Worm (Caenorhabditis elegans) whole organism, midembryonic: Measurements from ENCODE around the gene sel-9.

Source experiments
- T22C8.4 ChIP-seq: fragments of 200-800 bp; sonication (Bioruptor generic); IDR thresholded peaks from 2 replicates; pipeline ENCODE4 v1.3.6; 2022; ENCODE audit warnings: missing genetic modification characterization, missing compliant biosample characterization
- cog-1 ChIP-seq: sonication (generic microtip); optimal IDR thresholded peaks from 2 replicates; lab custom pipeline; 2016; ENCODE audit warnings: missing genetic modification characterization, missing compliant biosample characterization

DNA sequence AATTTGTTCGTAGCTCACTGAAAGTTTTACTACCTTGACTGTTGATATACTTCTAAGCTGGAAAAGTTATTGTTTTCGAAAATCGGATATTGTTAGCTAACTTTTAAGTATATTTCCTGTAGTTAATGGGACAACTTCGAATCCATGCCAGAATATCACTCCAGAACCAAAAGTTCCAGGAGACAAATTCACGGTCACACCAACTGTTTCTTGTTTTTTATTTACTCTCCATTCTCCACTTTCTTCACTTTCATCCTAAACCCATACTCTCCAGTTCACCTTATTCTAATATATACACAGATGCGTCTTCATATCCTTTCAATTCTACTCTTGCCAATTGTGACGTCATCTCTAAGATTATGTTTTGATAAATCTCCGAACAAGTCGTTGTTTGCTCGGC lies 43.4 kb downstream of the sel-9 start, which contains the start of gene C16D9.1:
- TF ChIP-seq T22C8.4 (no peak), cog-1 (tag; lab: Kevin White, UChicago) (no peak)
